Worm (Caenorhabditis elegans) whole organism, late embryonic: Measurements from ENCODE around the gene F28C6.5.

Source experiments
- ceh-31 ChIP-seq: sonication (generic microtip); optimal IDR thresholded peaks from 2 replicates; lab custom pipeline; 2016; ENCODE audit warnings: missing genetic modification characterization, missing compliant biosample characterization
- eyg-1 ChIP-seq: sonication (generic microtip); optimal IDR thresholded peaks from 2 replicates; lab custom pipeline; 2016; ENCODE audit warnings: missing genotype, missing genetic modification characterization, missing compliant biosample characterization
- fkh-10 ChIP-seq: fragments of 150-350 bp; optimal IDR thresholded peaks from 2 replicates; lab custom pipeline; 2014; ENCODE audit warnings: missing biosample characterization, missing genetic modification reagents, missing genetic modification characterization
- hlh-30 ChIP-seq: sonication (generic microtip); optimal IDR thresholded peaks from 2 replicates; lab custom pipeline; 2017; ENCODE audit warnings: antibody characterized with exemption, missing genetic modification characterization, missing compliant biosample characterization; ENCODE audit not compliant: insufficient read depth

- no peak for TF ChIP-seq fkh-10 (GFP tag; lab: Kevin White, UChicago)
- no peak for TF ChIP-seq hlh-30 (tag; lab: Kevin White, UChicago)
- TF ChIP-seq ceh-31 (tag; lab: Kevin White, UChicago): no peak
- TF ChIP-seq eyg-1 (tag; lab: Kevin White, UChicago): no peak
Measured at ce11 chrII:8610085-8610484, 10.8 kb downstream of the F28C6.5 start, which contains the start of gene F28C6.9.
